Fruit fly (Drosophila melanogaster): ENCODE data around the gene Vha16-3.

Vha16-3 gene

dm6 chr3L:11491874-11492268, 18.8 kb downstream of the Vha16-3 start:
- TF ChIP-seq dsf (GFP tag; optimal IDR thresholded peaks at IDR 0.05; ENCODE audit: borderline replicate concordance) (no peak), Dif (GFP tag; optimal IDR thresholded peaks at IDR 0.05; ENCODE audit: partially characterized antibody) (no peak), HLH106 (tag; optimal IDR thresholded peaks at IDR 0.05) (no peak), Hnf4 (GFP tag; optimal IDR thresholded peaks at IDR 0.05) (no peak), tai (GFP tag; optimal IDR thresholded peaks at IDR 0.05) (no peak), lola (GFP tag; optimal IDR thresholded peaks at IDR 0.05) (no peak), dl (GFP tag; optimal IDR thresholded peaks at IDR 0.05; ENCODE audit: insufficient read depth in 1 of 2, partially characterized antibody in 2 of 2) (no peak), GATAd (GFP tag; optimal IDR thresholded peaks at IDR 0.05) (no peak), psq (GFP tag; optimal IDR thresholded peaks at IDR 0.05) (no peak), OdsH (GFP tag; optimal IDR thresholded peaks at IDR 0.05) (no peak), woc (GFP tag; optimal IDR thresholded peaks at IDR 0.05) (no peak), ey (GFP tag; optimal IDR thresholded peaks at IDR 0.05) (no peak)

dm6 chr3L:11492457-11492856, 19.4 kb downstream of the Vha16-3 start:
- no peak for TF ChIP-seq woc (GFP tag; optimal IDR thresholded peaks at IDR 0.05)
- no peak for TF ChIP-seq dsf (GFP tag; optimal IDR thresholded peaks at IDR 0.05; ENCODE audit: borderline replicate concordance)
- no peak for TF ChIP-seq Jra (GFP tag; optimal IDR thresholded peaks at IDR 0.05)
- TF ChIP-seq fru (GFP tag; optimal IDR thresholded peaks at IDR 0.05) = no peak
- TF ChIP-seq foxo (GFP tag; optimal IDR thresholded peaks at IDR 0.05) = no peak
- no peak for TF ChIP-seq GATAd (GFP tag; optimal IDR thresholded peaks at IDR 0.05)
- peak; percentile 66 for TF ChIP-seq Vsx2 (GFP tag; optimal IDR thresholded peaks at IDR 0.05; ENCODE audit: partially characterized antibody)
- no peak for TF ChIP-seq HLH106 (tag; optimal IDR thresholded peaks at IDR 0.05)
- peak; percentile 8 for TF ChIP-seq psq (GFP tag; optimal IDR thresholded peaks at IDR 0.05)
- peak; percentile 40 for TF ChIP-seq br (GFP tag; optimal IDR thresholded peaks at IDR 0.05)
- TF ChIP-seq jim (GFP tag; optimal IDR thresholded peaks at IDR 0.05) = no peak
- no peak for TF ChIP-seq CG32264 (GFP tag; optimal IDR thresholded peaks at IDR 0.05)
- no peak for TF ChIP-seq dl (GFP tag; optimal IDR thresholded peaks at IDR 0.05; ENCODE audit: insufficient read depth in 1 of 2, partially characterized antibody in 2 of 2)
- TF ChIP-seq Rel (GFP tag; optimal IDR thresholded peaks at IDR 0.05) = no peak
- peak; percentile 11 for TF ChIP-seq Rel (tag; optimal IDR thresholded peaks at IDR 0.05)
- TF ChIP-seq usp (GFP tag; optimal IDR thresholded peaks at IDR 0.05) = no peak
- TF ChIP-seq rgr (GFP tag; optimal IDR thresholded peaks at IDR 0.05) = peak; percentile 28
- no peak for TF ChIP-seq Mio (GFP tag; optimal IDR thresholded peaks at IDR 0.05)
- no peak for TF ChIP-seq Hr83 (GFP tag; optimal IDR thresholded peaks at IDR 0.05; ENCODE audit: poor library complexity, severe bottlenecking)
- TF ChIP-seq N (GFP tag; optimal IDR thresholded peaks at IDR 0.05) = no peak
- no peak for TF ChIP-seq lola (GFP tag; optimal IDR thresholded peaks at IDR 0.05)
- TF ChIP-seq pan (optimal IDR thresholded peaks at IDR 0.05) = no peak
- no peak for TF ChIP-seq Sp1 (GFP tag; optimal IDR thresholded peaks at IDR 0.05)
- TF ChIP-seq sv (GFP tag; optimal IDR thresholded peaks at IDR 0.05) = no peak
- no peak for TF ChIP-seq CrebA (GFP tag; optimal IDR thresholded peaks at IDR 0.05; ENCODE audit: borderline replicate concordance)
- no peak for TF ChIP-seq tai (GFP tag; optimal IDR thresholded peaks at IDR 0.05)
- TF ChIP-seq Dif (GFP tag; optimal IDR thresholded peaks at IDR 0.05; ENCODE audit: partially characterized antibody) = no peak
- TF ChIP-seq Dfd (GFP tag; optimal IDR thresholded peaks at IDR 0.05) = no peak
- TF ChIP-seq h (GFP tag; optimal IDR thresholded peaks at IDR 0.05) = no peak
- no peak for TF ChIP-seq Myc (optimal IDR thresholded peaks at IDR 0.05)
- no peak for TF ChIP-seq sage (GFP tag; optimal IDR thresholded peaks at IDR 0.05)
- no peak for TF ChIP-seq CG9705 (GFP tag; optimal IDR thresholded peaks at IDR 0.05)
- TF ChIP-seq dmrt93B (GFP tag; optimal IDR thresholded peaks at IDR 0.05) = no peak

dm6 chr3L:11493090-11493807, 20.2 kb downstream of the Vha16-3 start:
- no peak for TF ChIP-seq ey (GFP tag; optimal IDR thresholded peaks at IDR 0.05)
- no peak for TF ChIP-seq HLH106 (tag; optimal IDR thresholded peaks at IDR 0.05)
- TF ChIP-seq dmrt93B (GFP tag; optimal IDR thresholded peaks at IDR 0.05) = no peak
- peak; percentile 12 for TF ChIP-seq h (GFP tag; optimal IDR thresholded peaks at IDR 0.05)
- no peak for TF ChIP-seq sv (GFP tag; optimal IDR thresholded peaks at IDR 0.05)
- no peak for TF ChIP-seq Hr78 (GFP tag; optimal IDR thresholded peaks at IDR 0.05)
- peak; percentile 25 for TF ChIP-seq fru (GFP tag; optimal IDR thresholded peaks at IDR 0.05)
- TF ChIP-seq Hr83 (GFP tag; optimal IDR thresholded peaks at IDR 0.05; ENCODE audit: poor library complexity, severe bottlenecking) = no peak
- no peak for TF ChIP-seq pan (optimal IDR thresholded peaks at IDR 0.05)
- TF ChIP-seq Dfd (GFP tag; optimal IDR thresholded peaks at IDR 0.05) = no peak
- TF ChIP-seq CG9705 (GFP tag; optimal IDR thresholded peaks at IDR 0.05) = peak; percentile 4
- TF ChIP-seq foxo (GFP tag; optimal IDR thresholded peaks at IDR 0.05) = no peak
- no peak for TF ChIP-seq CG32264 (GFP tag; optimal IDR thresholded peaks at IDR 0.05)
- TF ChIP-seq Jra (GFP tag; optimal IDR thresholded peaks at IDR 0.05) = no peak
- peak; percentile 27 for TF ChIP-seq Vsx2 (GFP tag; optimal IDR thresholded peaks at IDR 0.05; ENCODE audit: partially characterized antibody)
- TF ChIP-seq CrebA (GFP tag; optimal IDR thresholded peaks at IDR 0.05; ENCODE audit: borderline replicate concordance) = no peak
- TF ChIP-seq Sp1 (GFP tag; optimal IDR thresholded peaks at IDR 0.05) = peak; percentile 45
- no peak for TF ChIP-seq jim (GFP tag; optimal IDR thresholded peaks at IDR 0.05)
- TF ChIP-seq usp (GFP tag; optimal IDR thresholded peaks at IDR 0.05) = no peak
- no peak for TF ChIP-seq Mio (GFP tag; optimal IDR thresholded peaks at IDR 0.05)
- no peak for TF ChIP-seq br (GFP tag; optimal IDR thresholded peaks at IDR 0.05)
- no peak for TF ChIP-seq Myc (optimal IDR thresholded peaks at IDR 0.05)
- peak in 1 of 2 experiments; percentile 42 for TF ChIP-seq dl (GFP tag; optimal IDR thresholded peaks at IDR 0.05; ENCODE audit: insufficient read depth in 1 of 2, partially characterized antibody in 2 of 2)
- no peak for TF ChIP-seq N (GFP tag; optimal IDR thresholded peaks at IDR 0.05)
- TF ChIP-seq Dif (GFP tag; optimal IDR thresholded peaks at IDR 0.05; ENCODE audit: partially characterized antibody) = peak; percentile 7
- no peak for TF ChIP-seq sage (GFP tag; optimal IDR thresholded peaks at IDR 0.05)
- no peak for TF ChIP-seq GATAd (GFP tag; optimal IDR thresholded peaks at IDR 0.05)
- TF ChIP-seq lola (GFP tag; optimal IDR thresholded peaks at IDR 0.05) = no peak
- TF ChIP-seq tai (GFP tag; optimal IDR thresholded peaks at IDR 0.05) = peak; percentile 35
- TF ChIP-seq psq (GFP tag; optimal IDR thresholded peaks at IDR 0.05) = peak; percentile 12
- peak; percentile 29 for TF ChIP-seq Hnf4 (GFP tag; optimal IDR thresholded peaks at IDR 0.05)
- no peak for TF ChIP-seq rgr (GFP tag; optimal IDR thresholded peaks at IDR 0.05)
- TF ChIP-seq woc (GFP tag; optimal IDR thresholded peaks at IDR 0.05) = no peak
- no peak for TF ChIP-seq Abd-B (GFP tag; optimal IDR thresholded peaks at IDR 0.05)
- TF ChIP-seq OdsH (GFP tag; optimal IDR thresholded peaks at IDR 0.05) = no peak
- no peak for TF ChIP-seq dsf (GFP tag; optimal IDR thresholded peaks at IDR 0.05; ENCODE audit: borderline replicate concordance)
